Fruit fly (Drosophila melanogaster) whole organism, embryonic: Measurements from ENCODE around the gene Slu7.
A peak's percentile ranks its signal among the peaks of the same experiment; 100 is the strongest.

Experiments used
- Bgb ChIP-seq: fragments of 200-800 bp; sonication (Bioruptor generic); IDR thresholded peaks from 2 replicates; pipeline ENCODE4 v1.3.6; 2022; ENCODE audit warnings: missing biosample characterization, missing genetic modification characterization; ENCODE audit not compliant: partially characterized antibody
- CG10321 ChIP-seq: fragments of 200-800 bp; sonication (Bioruptor generic); IDR thresholded peaks from 2 replicates; pipeline ENCODE4 v1.3.6; 2022; ENCODE audit warnings: missing biosample characterization, missing genetic modification characterization
- CG10543 ChIP-seq: fragments of 200-800 bp; sonication (Bioruptor generic); optimal IDR thresholded peaks from 3 replicates; lab custom pipeline; 2017; ENCODE audit warnings: missing biosample characterization, mild to moderate bottlenecking, missing genetic modification characterization, moderate library complexity
- CG10565 ChIP-seq: fragments of 200-800 bp; sonication (Bioruptor generic); optimal IDR thresholded peaks from 3 replicates; lab custom pipeline; 2016; ENCODE audit warnings: missing biosample characterization, mild to moderate bottlenecking, missing genetic modification characterization
- CG12104 ChIP-seq: fragments of 200-800 bp; sonication (Bioruptor generic); optimal IDR thresholded peaks from 3 replicates; lab custom pipeline; 2016; ENCODE audit warnings: missing biosample characterization, missing genetic modification characterization
- CG13775 ChIP-seq: fragments of 200-800 bp; sonication (Bioruptor generic); optimal IDR thresholded peaks from 3 replicates; lab custom pipeline; 2017; ENCODE audit warnings: missing biosample characterization, mild to moderate bottlenecking, missing genetic modification characterization
- CG14050 ChIP-seq: fragments of 200-800 bp; sonication (Bioruptor generic); IDR thresholded peaks from 3 replicates; pipeline ENCODE4 v1.3.6; 2022; ENCODE audit warnings: missing biosample characterization, missing genetic modification characterization
- CG15011 ChIP-seq: fragments of 200-800 bp; sonication (Bioruptor generic); optimal IDR thresholded peaks from 3 replicates; lab custom pipeline; 2018; ENCODE audit warnings: missing biosample characterization, mild to moderate bottlenecking, missing genetic modification characterization
- CG15269 ChIP-seq: fragments of 200-800 bp; sonication (Bioruptor generic); optimal IDR thresholded peaks from 2 replicates; lab custom pipeline; 2018; ENCODE audit warnings: missing biosample characterization, mild to moderate bottlenecking, missing genetic modification characterization, moderate library complexity
- CG17568 ChIP-seq: fragments of 200-800 bp; sonication (Bioruptor generic); optimal IDR thresholded peaks from 2 replicates; lab custom pipeline; 2018; ENCODE audit warnings: missing biosample characterization, mild to moderate bottlenecking, missing genetic modification characterization, moderate library complexity
- CG18262 ChIP-seq: fragments of 200-800 bp; optimal IDR thresholded peaks from 3 replicates; lab custom pipeline; 2019; ENCODE audit warnings: missing biosample characterization, mild to moderate bottlenecking, missing genetic modification characterization, moderate library complexity
- CG2120 ChIP-seq: fragments of 200-800 bp; sonication (Bioruptor generic); optimal IDR thresholded peaks from 3 replicates; lab custom pipeline; 2016; ENCODE audit warnings: missing biosample characterization, missing genetic modification characterization
- CG2712 ChIP-seq: fragments of 200-800 bp; optimal IDR thresholded peaks from 3 replicates; lab custom pipeline; 2019; ENCODE audit warnings: missing biosample characterization, mild to moderate bottlenecking, missing genetic modification characterization, moderate library complexity
- CG2875 ChIP-seq: fragments of 200-800 bp; sonication (Bioruptor generic); optimal IDR thresholded peaks from 2 replicates; lab custom pipeline; 2017; ENCODE audit warnings: missing biosample characterization, mild to moderate bottlenecking, missing genetic modification characterization, missing genetic modification reagents
- CG2889 ChIP-seq: fragments of 200-800 bp; sonication (Bioruptor generic); IDR thresholded peaks from 3 replicates; pipeline ENCODE4 v1.3.6; 2022; ENCODE audit warnings: missing biosample characterization, missing genetic modification characterization
- CG30020 ChIP-seq: fragments of 200-800 bp; optimal IDR thresholded peaks from 2 replicates; lab custom pipeline; 2019; ENCODE audit warnings: missing biosample characterization, mild to moderate bottlenecking, missing genetic modification characterization, moderate library complexity
- CG3838 ChIP-seq: fragments of 200-800 bp; sonication (Bioruptor generic); optimal IDR thresholded peaks from 3 replicates; lab custom pipeline; 2016; ENCODE audit warnings: missing biosample characterization, missing genetic modification characterization
- CG4282 ChIP-seq: fragments of 200-800 bp; sonication (Bioruptor generic); optimal IDR thresholded peaks from 2 replicates; lab custom pipeline; 2016; ENCODE audit warnings: missing biosample characterization, missing genetic modification characterization
- CG6175 ChIP-seq: fragments of 200-800 bp; sonication (Bioruptor generic); IDR thresholded peaks from 3 replicates; pipeline ENCODE4 v1.3.6; 2022; ENCODE audit warnings: missing biosample characterization, missing genetic modification characterization
- CG6272 ChIP-seq: fragments of 200-800 bp; sonication (Bioruptor generic); IDR thresholded peaks from 2 replicates; pipeline ENCODE4 v1.3.6; 2022; ENCODE audit warnings: missing biosample characterization, missing genetic modification characterization
- CG7271 ChIP-seq: fragments of 200-800 bp; sonication (Bioruptor generic); optimal IDR thresholded peaks from 2 replicates; lab custom pipeline; 2018; ENCODE audit warnings: missing biosample characterization, mild to moderate bottlenecking, missing genetic modification characterization, moderate library complexity
- CG8089 ChIP-seq: fragments of 200-800 bp; sonication (Bioruptor generic); optimal IDR thresholded peaks from 3 replicates; lab custom pipeline; 2016; ENCODE audit warnings: missing biosample characterization, missing genetic modification characterization
- CG8359 ChIP-seq: fragments of 200-800 bp; sonication (Bioruptor generic); optimal IDR thresholded peaks from 2 replicates; lab custom pipeline; 2017; ENCODE audit warnings: missing biosample characterization, mild to moderate bottlenecking, missing genetic modification characterization, borderline replicate concordance
- CG8924 ChIP-seq: fragments of 200-800 bp; optimal IDR thresholded peaks from 3 replicates; lab custom pipeline; 2019; ENCODE audit warnings: missing biosample characterization, mild to moderate bottlenecking, missing genetic modification characterization, moderate library complexity
- CG9215 ChIP-seq: fragments of 200-800 bp; sonication (Bioruptor generic); IDR thresholded peaks from 2 replicates; pipeline ENCODE4 v1.3.6; 2022; ENCODE audit warnings: missing biosample characterization, missing genetic modification characterization
- Dll ChIP-seq: fragments of 200-800 bp; sonication (Bioruptor generic); IDR thresholded peaks from 4 replicates; pipeline ENCODE4 v1.3.6; 2022; ENCODE audit warnings: missing biosample characterization, missing genetic modification characterization; ENCODE audit not compliant: partially characterized antibody
- Dp ChIP-seq: fragments of 200-800 bp; sonication (Bioruptor generic); optimal IDR thresholded peaks from 2 replicates; lab custom pipeline; 2018; ENCODE audit warnings: missing biosample characterization, mild to moderate bottlenecking, missing genetic modification characterization, moderate library complexity
- Fer1 ChIP-seq: fragments of 200-800 bp; sonication (Bioruptor generic); optimal IDR thresholded peaks from 2 replicates; lab custom pipeline; 2017; ENCODE audit warnings: missing biosample characterization, mild to moderate bottlenecking, missing genetic modification characterization
- H15 ChIP-seq: fragments of 200-800 bp; sonication (Bioruptor generic); IDR thresholded peaks from 3 replicates; pipeline ENCODE4 v1.3.6; 2022; ENCODE audit warnings: missing biosample characterization, missing genetic modification characterization
- Hsf ChIP-seq: fragments of 200-800 bp; sonication (Bioruptor generic); optimal IDR thresholded peaks from 3 replicates; lab custom pipeline; 2016; ENCODE audit warnings: missing biosample characterization, missing genetic modification characterization
- Lhr ChIP-seq: fragments of 200-800 bp; sonication (Bioruptor generic); optimal IDR thresholded peaks from 3 replicates; lab custom pipeline; 2017; ENCODE audit warnings: mild to moderate bottlenecking, missing biosample characterization, missing genetic modification reagents, missing genetic modification characterization
- Lpt ChIP-seq: fragments of >200 bp; optimal IDR thresholded peaks from 2 replicates; lab custom pipeline; 2018; ENCODE audit warnings: missing biosample characterization, missing genetic modification characterization
- Med ChIP-seq: fragments of 200-800 bp; sonication (Bioruptor generic); peaks from one replicate; lab custom pipeline; 2016; ENCODE audit warnings: missing biosample characterization, missing genetic modification characterization, mild to moderate bottlenecking, inconsistent platforms, moderate library complexity
- Rfx ChIP-seq: fragments of 200-800 bp; sonication (Bioruptor generic); IDR thresholded peaks from 2 replicates; pipeline ENCODE4 v1.3.6; 2022; ENCODE audit warnings: missing biosample characterization, missing genetic modification characterization
- Sin3A ChIP-seq: fragments of >200 bp; optimal IDR thresholded peaks from 2 replicates; lab custom pipeline; 2018
- Sry-δ ChIP-seq: fragments of 200-800 bp; sonication (Bioruptor generic); optimal IDR thresholded peaks from 2 replicates; lab custom pipeline; 2016; ENCODE audit warnings: missing biosample characterization, missing genetic modification characterization
- abd-A ChIP-seq: fragments of 200-800 bp; sonication (Bioruptor generic); optimal IDR thresholded peaks from 3 replicates; lab custom pipeline; 2019; ENCODE audit warnings: missing biosample characterization, mild to moderate bottlenecking, missing genetic modification characterization, moderate library complexity
- cwo ChIP-seq: fragments of 200-800 bp; sonication (Bioruptor generic); optimal IDR thresholded peaks from 3 replicates; lab custom pipeline; 2017; ENCODE audit warnings: missing biosample characterization, missing genetic modification characterization, mild to moderate bottlenecking, moderate library complexity, missing genetic modification reagents
- dysf ChIP-seq: fragments of 200-800 bp; sonication (Bioruptor generic); IDR thresholded peaks from 3 replicates; pipeline ENCODE4 v1.3.6; 2022; ENCODE audit warnings: missing biosample characterization, missing genetic modification characterization
- gfzf ChIP-seq: fragments of 200-800 bp; sonication (Bioruptor generic); optimal IDR thresholded peaks from 2 replicates; lab custom pipeline; 2016; ENCODE audit warnings: missing biosample characterization, mild to moderate bottlenecking, missing genetic modification characterization, moderate library complexity
- lilli ChIP-seq: fragments of 200-800 bp; sonication (Bioruptor generic); optimal IDR thresholded peaks from 3 replicates; lab custom pipeline; 2016; ENCODE audit warnings: missing biosample characterization, missing genetic modification characterization
- nmo ChIP-seq: fragments of 200-800 bp; sonication (Bioruptor generic); optimal IDR thresholded peaks from 2 replicates; lab custom pipeline; 2018; ENCODE audit warnings: missing biosample characterization, mild to moderate bottlenecking, missing genetic modification characterization, moderate library complexity
- onecut ChIP-seq: fragments of 200-800 bp; sonication (Bioruptor generic); IDR thresholded peaks from 2 replicates; pipeline ENCODE4 v1.3.6; 2022; ENCODE audit warnings: missing biosample characterization, missing genetic modification characterization
- pb ChIP-seq: fragments of 200-800 bp; sonication (Bioruptor generic); optimal IDR thresholded peaks from 3 replicates; lab custom pipeline; 2016; ENCODE audit warnings: missing biosample characterization, missing genetic modification characterization
- pros ChIP-seq: fragments of 200-800 bp; sonication (Bioruptor generic); optimal IDR thresholded peaks from 3 replicates; lab custom pipeline; 2019; ENCODE audit warnings: missing biosample characterization, mild to moderate bottlenecking, missing genetic modification characterization, moderate library complexity
- psq ChIP-seq: fragments of 200-800 bp; sonication (Bioruptor generic); optimal IDR thresholded peaks from 2 replicates; lab custom pipeline; 2017; ENCODE audit warnings: missing biosample characterization, missing genetic modification characterization
- pum ChIP-seq: fragments of 200-800 bp; sonication (Bioruptor generic); optimal IDR thresholded peaks from 2 replicates; lab custom pipeline; 2016; ENCODE audit warnings: missing biosample characterization, missing genetic modification characterization
- sc ChIP-seq, 3 experiments: fragments of >200 bp in 2 of 3; fragments of 200-800 bp in 1 of 3; sonication (Bioruptor generic) in 1 of 3; optimal IDR thresholded peaks; 2 replicates in 2 of 3; 3 replicates in 1 of 3; lab custom pipeline; 2017; ENCODE audit warnings: mild to moderate bottlenecking in 1 of 3, missing biosample characterization in 1 of 3, missing genetic modification characterization in 1 of 3, missing genetic modification reagents in 1 of 3
- tin ChIP-seq: fragments of 200-800 bp; sonication (Bioruptor generic); optimal IDR thresholded peaks from 3 replicates; lab custom pipeline; 2016; ENCODE audit warnings: missing biosample characterization, missing genetic modification characterization

Gene Slu7

dm6 chr3R:29068430-29069207, 29.7 kb upstream of the Slu7 start (continued):
- no peak for TF ChIP-seq CG2889 (GFP tag; lab: Robert Waterston, UW)
- peak; percentile 31; the same call in 1 of the 2 replicates for TF ChIP-seq CG9215 (GFP tag; lab: Robert Waterston, UW)
- peak; percentile 26 for TF ChIP-seq CG15011 (GFP tag; lab: Kevin White, UChicago)
- TF ChIP-seq CG3838, result no peak
- TF ChIP-seq Fer1, result peak; percentile 52
- TF ChIP-seq tin (GFP tag; lab: Kevin White, UChicago), result peak; percentile 15
- peak; percentile 36 for TF ChIP-seq cwo (GFP tag; lab: Kevin White, UChicago)
- no peak for TF ChIP-seq sc (optimal IDR thresholded peaks at IDR 0.05; lab: Kevin White, UChicago)
- TF ChIP-seq sc (GFP tag; optimal IDR thresholded peaks at IDR 0.05; lab: Kevin White, UChicago), result no peak
- TF ChIP-seq CG8924 (tag; lab: Kevin White, UChicago), result peak; percentile 28
- no peak for TF ChIP-seq CG8089 (GFP tag; lab: Kevin White, UChicago)
- TF ChIP-seq CG13775 (GFP tag; lab: Kevin White, UChicago), result peak; percentile 31
- TF ChIP-seq lilli (GFP tag; lab: Kevin White, UChicago), result peak; percentile 43
- TF ChIP-seq Sry-δ (GFP tag; lab: Kevin White, UChicago), result peak; percentile 1
- no peak for TF ChIP-seq CG10321 (GFP tag; lab: Robert Waterston, UW)
- TF ChIP-seq CG10543 (GFP tag; lab: Kevin White, UChicago), result no peak
- no peak for TF ChIP-seq Bgb (GFP tag; lab: Robert Waterston, UW)
- no peak for TF ChIP-seq Dll (GFP tag; lab: Robert Waterston, UW)
- TF ChIP-seq CG7271 (tag; lab: Kevin White, UChicago), result no peak
- peak; percentile 31 for TF ChIP-seq Med (GFP tag; lab: Kevin White, UChicago)
- TF ChIP-seq CG12104 (GFP tag; lab: Kevin White, UChicago), result no peak
- peak; percentile 26 for TF ChIP-seq Hsf (GFP tag; lab: Kevin White, UChicago)
- peak; percentile 53 for TF ChIP-seq onecut (GFP tag; lab: Robert Waterston, UW)
- 0 out of 2 replicates have a peak, but pooled peaks have one; percentile 17 for TF ChIP-seq CG6272 (GFP tag; lab: Robert Waterston, UW)
- no peak for TF ChIP-seq pros (GFP tag; lab: Kevin White, UChicago)
- peak; percentile 49 for TF ChIP-seq CG15269 (tag; lab: Kevin White, UChicago)
- no peak for TF ChIP-seq CG4282 (GFP tag; lab: Kevin White, UChicago)
- peak; percentile 42 for TF ChIP-seq CG2712 (tag; lab: Kevin White, UChicago)
- TF ChIP-seq gfzf (GFP tag; lab: Kevin White, UChicago), result no peak
- TF ChIP-seq CG2120 (GFP tag; lab: Kevin White, UChicago), result peak; percentile 69
- TF ChIP-seq CG14050 (GFP tag; lab: Robert Waterston, UW), result peak; percentile 49; the same call in 1 of the 3 replicates
- TF ChIP-seq Lpt, result no peak
- no peak for TF ChIP-seq CG2875
- no peak for TF ChIP-seq CG17568 (GFP tag; lab: Kevin White, UChicago)
- peak; percentile 40 for TF ChIP-seq pb (GFP tag; lab: Kevin White, UChicago)
- TF ChIP-seq H15, result no peak
- no peak for TF ChIP-seq pum (GFP tag; lab: Kevin White, UChicago)
- no peak for TF ChIP-seq CG30020 (tag; lab: Kevin White, UChicago)
- peak; percentile 29 for TF ChIP-seq CG18262 (tag; lab: Kevin White, UChicago)
- TF ChIP-seq CG10565 (GFP tag; lab: Kevin White, UChicago), result no peak
- TF ChIP-seq Sin3A, result no peak
- TF ChIP-seq psq (GFP tag; lab: Kevin White, UChicago), result no peak
- TF ChIP-seq nmo, result peak; percentile 27
- no peak for TF ChIP-seq CG8359 (GFP tag; lab: Kevin White, UChicago)
- peak; percentile 72 for TF ChIP-seq Rfx
- no peak for TF ChIP-seq Dp (GFP tag; lab: Kevin White, UChicago)
- no peak for TF ChIP-seq abd-A
- peak; percentile 57 for TF ChIP-seq dysf (GFP tag; lab: Robert Waterston, UW)
- TF ChIP-seq Lhr (GFP tag; lab: Kevin White, UChicago), result no peak
- TF ChIP-seq CG6175 (GFP tag; lab: Robert Waterston, UW), result no peak
